Worm (Caenorhabditis elegans) whole organism, midembryonic: ENCODE data around the gene F26D2.13.

Experiments used
- T22C8.4 ChIP-seq: fragments of 200-800 bp; sonication (Bioruptor generic); IDR thresholded peaks from 2 replicates; pipeline ENCODE4 v1.3.6; 2022; ENCODE audit warnings: missing genetic modification characterization, missing compliant biosample characterization
- flt-1 ChIP-seq: fragments of 200-800 bp; sonication (Bioruptor generic); IDR thresholded peaks from 2 replicates; pipeline ENCODE4 v1.3.6; 2022; ENCODE audit warnings: missing genetic modification characterization, missing compliant biosample characterization
- klf-2 ChIP-seq: fragments of 200-800 bp; sonication (Bioruptor generic); conservative IDR thresholded peaks from 2 replicates; pipeline ENCODE4 v1.3.6; 2022; ENCODE audit warnings: missing genetic modification reagents, missing genetic modification characterization, missing compliant biosample characterization
- med-1 ChIP-seq: sonication (generic microtip); optimal IDR thresholded peaks from 2 replicates; lab custom pipeline; 2017; ENCODE audit warnings: missing genetic modification characterization, mild to moderate bottlenecking, missing compliant biosample characterization, antibody characterized with exemption, missing genetic modification reagents; ENCODE audit not compliant: insufficient read depth
- ref-1 ChIP-seq: fragments of 200-800 bp; sonication (Bioruptor generic); conservative IDR thresholded peaks from 2 replicates; pipeline ENCODE4 v1.3.6; 2022; ENCODE audit warnings: missing genetic modification reagents, missing genetic modification characterization, missing compliant biosample characterization
- tab-1 ChIP-seq: fragments of 200-800 bp; sonication (Bioruptor generic); IDR thresholded peaks from 2 replicates; pipeline ENCODE4 v1.3.6; 2022; ENCODE audit warnings: missing genetic modification characterization, missing compliant biosample characterization
- ztf-23 ChIP-seq: fragments of 200-800 bp; sonication (Bioruptor generic); IDR thresholded peaks from 2 replicates; pipeline ENCODE4 v1.3.6; 2022; ENCODE audit warnings: missing genetic modification reagents, missing genetic modification characterization, missing compliant biosample characterization
- ztf-29 ChIP-seq: fragments of 200-800 bp; sonication (Bioruptor generic); IDR thresholded peaks from 2 replicates; pipeline ENCODE4 v1.3.6; 2022; ENCODE audit warnings: missing genetic modification reagents, missing genetic modification characterization, missing compliant biosample characterization

ce11 chrV:16445676-16446075, 10.3 kb upstream of the F26D2.13 start, which contains the start of gene T08G3.6:
- TF ChIP-seq T22C8.4 (GFP tag; lab: Robert Waterston, UW) = no peak
- TF ChIP-seq tab-1 = no peak
- TF ChIP-seq flt-1 (GFP tag; lab: Robert Waterston, UW) = no peak
- no peak for TF ChIP-seq med-1
- no peak for TF ChIP-seq ref-1 (GFP tag; lab: Robert Waterston, UW)
- no peak for TF ChIP-seq ztf-29 (GFP tag; lab: Robert Waterston, UW)
- TF ChIP-seq klf-2 (GFP tag; lab: Robert Waterston, UW) = no peak
- no peak for TF ChIP-seq ztf-23
